Worm (Caenorhabditis elegans) whole organism, L3 larva: ENCODE results near the gene clec-128.

Experiments used
- ama-1 ChIP-seq: fragments of 150-350 bp; optimal IDR thresholded peaks from 2 replicates; lab custom pipeline; 2018
- elt-1 ChIP-seq: fragments of 150-350 bp; optimal IDR thresholded peaks from 2 replicates; lab custom pipeline; 2014; ENCODE audit warnings: missing biosample characterization, missing genetic modification characterization
- elt-3 ChIP-seq, 3 experiments: fragments of 150-350 bp in 1 of 3; sonication (generic microtip) in 2 of 3; optimal IDR thresholded peaks; 2 replicates in 2 of 3; 4 replicates in 1 of 3; lab custom pipeline; 2014 to 2017; ENCODE audit warnings: missing biosample characterization in 3 of 3, missing genetic modification characterization in 3 of 3
- fkh-10 ChIP-seq: sonication (generic microtip); optimal IDR thresholded peaks from 2 replicates; lab custom pipeline; 2017; ENCODE audit warnings: missing biosample characterization, missing genetic modification reagents, missing genetic modification characterization
- mdl-1 ChIP-seq: fragments of 150-350 bp; optimal IDR thresholded peaks from 2 replicates; lab custom pipeline; 2014; ENCODE audit warnings: missing biosample characterization, missing genetic modification characterization
- nhr-23 ChIP-seq: fragments of 150-350 bp; optimal IDR thresholded peaks from 2 replicates; lab custom pipeline; 2014; ENCODE audit warnings: missing biosample characterization, missing genetic modification reagents, missing genetic modification characterization
- nhr-76 ChIP-seq: fragments of 150-350 bp; sonication (generic microtip); optimal IDR thresholded peaks from 5 replicates; lab custom pipeline; 2014; ENCODE audit warnings: missing biosample characterization, missing genetic modification characterization
- pqm-1 ChIP-seq: fragments of 150-350 bp; optimal IDR thresholded peaks from 2 replicates; lab custom pipeline; 2017; ENCODE audit warnings: missing biosample characterization, missing genetic modification characterization, inconsistent platforms
- unc-62 ChIP-seq: fragments of 150-350 bp; sonication (generic microtip); optimal IDR thresholded peaks from 4 replicates; lab custom pipeline; 2014; ENCODE audit warnings: missing biosample characterization, missing genetic modification reagents, missing genetic modification characterization
- zag-1 ChIP-seq: fragments of 150-350 bp; optimal IDR thresholded peaks from 2 replicates; lab custom pipeline; 2014; ENCODE audit warnings: missing biosample characterization, missing genetic modification characterization

ce11 chrII:3561561-3561960, 9.3 kb downstream of the clec-128 start, which contains the start of gene W10G11.2:
- TF ChIP-seq nhr-76 (tag; lab: Kevin White, UChicago), result no peak
- no peak for TF ChIP-seq fkh-10 (GFP tag; lab: Kevin White, UChicago)
- TF ChIP-seq pqm-1 (tag; lab: Kevin White, UChicago), result no peak
- TF ChIP-seq elt-1, result no peak
- TF ChIP-seq mdl-1 (tag; lab: Kevin White, UChicago), result no peak
- TF ChIP-seq ama-1, result no peak
- no peak for TF ChIP-seq unc-62
- TF ChIP-seq elt-3 (tag; optimal IDR thresholded peaks at IDR 0.05; lab: Kevin White, UChicago), result no peak
- no peak for TF ChIP-seq nhr-23
- TF ChIP-seq zag-1 (tag; lab: Kevin White, UChicago), result no peak
